Worm (Caenorhabditis elegans) whole organism, L4 larva: ENCODE results near the gene ZK829.1.

Source experiments
- F10B5.3 ChIP-seq: sonication (generic microtip); optimal IDR thresholded peaks from 2 replicates; lab custom pipeline; 2016; ENCODE audit warnings: mild to moderate bottlenecking, missing genetic modification characterization, missing compliant biosample characterization
- F26F4.8 ChIP-seq: fragments of 200-800 bp; sonication (Bioruptor generic); conservative IDR thresholded peaks from 2 replicates; pipeline ENCODE4 v1.3.6; 2022; ENCODE audit warnings: missing genetic modification characterization, missing compliant biosample characterization
- F37D6.2 ChIP-seq: sonication (generic microtip); optimal IDR thresholded peaks from 2 replicates; lab custom pipeline; 2016; ENCODE audit warnings: mild to moderate bottlenecking, missing genetic modification characterization, missing compliant biosample characterization
- Y48G9A.11 ChIP-seq: fragments of 200-800 bp; sonication (Bioruptor generic); IDR thresholded peaks from 2 replicates; pipeline ENCODE4 v1.3.6; 2022; ENCODE audit warnings: missing genetic modification reagents, missing genetic modification characterization, missing compliant biosample characterization
- Y5F2A.4 ChIP-seq: fragments of 200-800 bp; sonication (Bioruptor generic); optimal IDR thresholded peaks from 2 replicates; lab custom pipeline; 2018; ENCODE audit warnings: mild to moderate bottlenecking, missing genetic modification characterization, missing compliant biosample characterization
- aha-1 ChIP-seq: fragments of 150-350 bp; peaks from one replicate; lab custom pipeline; 2014; ENCODE audit warnings: missing biosample characterization, missing genetic modification characterization
- ceh-44 ChIP-seq: fragments of 200-800 bp; sonication (Bioruptor generic); IDR thresholded peaks from 2 replicates; pipeline ENCODE4 v1.3.6; 2022; ENCODE audit warnings: missing genetic modification reagents, missing genetic modification characterization, missing compliant biosample characterization
- ceh-82 ChIP-seq: sonication (generic microtip); optimal IDR thresholded peaks from 2 replicates; lab custom pipeline; 2017; ENCODE audit warnings: missing biosample characterization, missing genetic modification characterization
- cey-2 ChIP-seq: sonication (generic microtip); optimal IDR thresholded peaks from 3 replicates; lab custom pipeline; 2017; ENCODE audit warnings: missing genetic modification characterization, mild to moderate bottlenecking, missing compliant biosample characterization, antibody characterized with exemption, borderline replicate concordance; ENCODE audit not compliant: insufficient read depth
- daf-19 ChIP-seq: fragments of 200-800 bp; sonication (Bioruptor generic); conservative IDR thresholded peaks from 2 replicates; pipeline ENCODE4 v1.3.6; 2022; ENCODE audit warnings: missing genetic modification characterization, missing compliant biosample characterization
- daf-8 ChIP-seq: fragments of 200-800 bp; sonication (Bioruptor generic); IDR thresholded peaks from 2 replicates; pipeline ENCODE4 v1.3.6; 2022; ENCODE audit warnings: missing genetic modification characterization, missing compliant biosample characterization
- fos-1 ChIP-seq: fragments of 150-350 bp; optimal IDR thresholded peaks from 2 replicates; lab custom pipeline; 2014; ENCODE audit warnings: missing biosample characterization, missing genetic modification characterization
- gei-8 ChIP-seq: fragments of 200-800 bp; sonication (Bioruptor generic); optimal IDR thresholded peaks from 2 replicates; lab custom pipeline; 2018; ENCODE audit warnings: mild to moderate bottlenecking, missing genetic modification characterization, missing compliant biosample characterization
- hlh-11 ChIP-seq: fragments of 200-800 bp; sonication (Bioruptor generic); optimal IDR thresholded peaks from 2 replicates; lab custom pipeline; 2018; ENCODE audit warnings: mild to moderate bottlenecking, missing genetic modification characterization, missing compliant biosample characterization
- hlh-30 ChIP-seq: sonication (generic microtip); optimal IDR thresholded peaks from 2 replicates; lab custom pipeline; 2017; ENCODE audit warnings: antibody characterized with exemption, mild to moderate bottlenecking, missing genetic modification characterization, missing compliant biosample characterization; ENCODE audit not compliant: insufficient read depth
- lin-1 ChIP-seq: fragments of 200-800 bp; sonication (Bioruptor generic); IDR thresholded peaks from 2 replicates; pipeline ENCODE4 v1.3.6; 2022; ENCODE audit warnings: missing genetic modification reagents, missing genetic modification characterization, missing compliant biosample characterization
- lsy-2 ChIP-seq, 2 experiments: fragments of 150-350 bp in 1 of 2; sonication (generic microtip) in 1 of 2; optimal IDR thresholded peaks; 2 replicates each; lab custom pipeline; 2014 to 2017; ENCODE audit warnings: missing biosample characterization in 2 of 2, missing genetic modification characterization in 2 of 2
- mdl-1 ChIP-seq, 2 experiments: fragments of 150-350 bp in 1 of 2; sonication (generic microtip) in 1 of 2; optimal IDR thresholded peaks; 2 replicates each; lab custom pipeline; 2014 to 2017; ENCODE audit warnings: missing biosample characterization in 2 of 2, missing genetic modification characterization in 2 of 2
- mes-2 ChIP-seq: sonication (generic microtip); optimal IDR thresholded peaks from 2 replicates; lab custom pipeline; 2016; ENCODE audit warnings: missing genotype, mild to moderate bottlenecking, missing genetic modification characterization, missing compliant biosample characterization; ENCODE audit not compliant: poor library complexity, severe bottlenecking
- nhr-11 ChIP-seq: fragments of 150-350 bp; optimal IDR thresholded peaks from 2 replicates; lab custom pipeline; 2014; ENCODE audit warnings: missing biosample characterization, missing genetic modification characterization
- nhr-111 ChIP-seq: fragments of 200-800 bp; sonication (Bioruptor generic); optimal IDR thresholded peaks from 2 replicates; lab custom pipeline; 2018; ENCODE audit warnings: mild to moderate bottlenecking, missing genetic modification characterization, missing compliant biosample characterization
- nhr-25 ChIP-seq: sonication (generic microtip); optimal IDR thresholded peaks from 2 replicates; lab custom pipeline; 2017; ENCODE audit warnings: missing genetic modification characterization, mild to moderate bottlenecking, missing compliant biosample characterization, antibody characterized with exemption, moderate library complexity, borderline replicate concordance; ENCODE audit not compliant: insufficient read depth
- nhr-42 ChIP-seq: fragments of 200-800 bp; sonication (Bioruptor generic); IDR thresholded peaks from 2 replicates; pipeline ENCODE4 v1.3.6; 2022; ENCODE audit warnings: missing genetic modification characterization, missing compliant biosample characterization
- nhr-48 ChIP-seq: sonication (generic microtip); optimal IDR thresholded peaks from 2 replicates; lab custom pipeline; 2016; ENCODE audit warnings: mild to moderate bottlenecking, missing genetic modification characterization, missing compliant biosample characterization
- nhr-6 ChIP-seq: fragments of 150-350 bp; optimal IDR thresholded peaks from 2 replicates; lab custom pipeline; 2014; ENCODE audit warnings: missing biosample characterization, missing genetic modification characterization
- nhr-77 ChIP-seq: fragments of 150-350 bp; optimal IDR thresholded peaks from 2 replicates; lab custom pipeline; 2014; ENCODE audit warnings: missing biosample characterization, missing genetic modification characterization
- pha-4 ChIP-seq, 2 experiments: fragments of 150-350 bp in 1 of 2; fragments of 200-800 bp in 1 of 2; sonication (Bioruptor generic) in 1 of 2; IDR thresholded peaks in 1 of 2; optimal IDR thresholded peaks in 1 of 2; 2 replicates each; pipeline versions ENCODE4 v1.3.6 to Lab custom; 2014 to 2022; ENCODE audit warnings: missing genetic modification characterization in 2 of 2, missing genetic modification reagents in 2 of 2, missing biosample characterization in 1 of 2, missing compliant biosample characterization in 1 of 2
- php-3 ChIP-seq: fragments of 200-800 bp; sonication (Bioruptor generic); IDR thresholded peaks from 2 replicates; pipeline ENCODE4 v1.3.6; 2022; ENCODE audit warnings: missing genetic modification reagents, missing genetic modification characterization, missing compliant biosample characterization
- rbr-2 ChIP-seq: sonication (generic microtip); optimal IDR thresholded peaks from 2 replicates; lab custom pipeline; 2016; ENCODE audit warnings: missing genotype, missing genetic modification characterization, missing compliant biosample characterization
- saeg-2 ChIP-seq: fragments of 200-800 bp; sonication (Bioruptor generic); IDR thresholded peaks from 2 replicates; pipeline ENCODE4 v1.3.6; 2022; ENCODE audit warnings: missing genetic modification reagents, missing genetic modification characterization, missing compliant biosample characterization
- skn-1 ChIP-seq: fragments of 150-350 bp; optimal IDR thresholded peaks from 2 replicates; lab custom pipeline; 2014; ENCODE audit warnings: missing biosample characterization, missing genetic modification characterization
- spr-1 ChIP-seq: sonication (generic microtip); optimal IDR thresholded peaks from 2 replicates; lab custom pipeline; 2016; ENCODE audit warnings: mild to moderate bottlenecking, missing genetic modification characterization, missing compliant biosample characterization
- spr-3 ChIP-seq: fragments of 200-800 bp; sonication (Bioruptor generic); optimal IDR thresholded peaks from 2 replicates; lab custom pipeline; 2018; ENCODE audit warnings: mild to moderate bottlenecking, missing genetic modification characterization, missing compliant biosample characterization
- unc-62 ChIP-seq, 3 experiments: fragments of 150-350 bp in 1 of 3; sonication (generic microtip); optimal IDR thresholded peaks in 2 of 3; peaks in 1 of 3; 1 replicate in 1 of 3; 2 replicates in 2 of 3; lab custom pipeline; 2014 to 2017; ENCODE audit warnings: missing biosample characterization in 3 of 3, missing genetic modification characterization in 3 of 3, missing genetic modification reagents in 3 of 3, missing genotype in 1 of 3
- zag-1 ChIP-seq: fragments of 150-350 bp; optimal IDR thresholded peaks from 2 replicates; lab custom pipeline; 2014; ENCODE audit warnings: missing biosample characterization, missing genetic modification characterization
- zfp-2 ChIP-seq: sonication (generic microtip); optimal IDR thresholded peaks from 2 replicates; lab custom pipeline; 2016; ENCODE audit warnings: mild to moderate bottlenecking, missing genetic modification characterization, missing compliant biosample characterization
- zip-11 ChIP-seq: fragments of 200-800 bp; sonication (Bioruptor generic); IDR thresholded peaks from 2 replicates; pipeline ENCODE4 v1.3.6; 2022; ENCODE audit warnings: missing genetic modification characterization, missing compliant biosample characterization
- zip-2 ChIP-seq: fragments of 150-350 bp; optimal IDR thresholded peaks from 2 replicates; lab custom pipeline; 2014; ENCODE audit warnings: missing biosample characterization, missing genetic modification characterization
- ztf-11 ChIP-seq: fragments of 150-350 bp; optimal IDR thresholded peaks from 2 replicates; lab custom pipeline; 2014; ENCODE audit warnings: missing biosample characterization, missing genetic modification characterization

The ZK829.1 gene

ce11 chrIV:11942313-11942712 is at the start of gene ZK829.1:
ZK829.1 (minus strand) TSS chrIV:11942413.
- TF ChIP-seq F37D6.2 (tag; lab: Kevin White, UChicago) = no peak
- TF ChIP-seq fos-1 (tag; lab: Kevin White, UChicago) = no peak
- TF ChIP-seq nhr-111 = no peak
- TF ChIP-seq F10B5.3 (tag; lab: Kevin White, UChicago) = no peak
- TF ChIP-seq nhr-48 (tag; lab: Kevin White, UChicago) = no peak
- no peak for TF ChIP-seq ztf-11
- TF ChIP-seq zip-2 (tag; lab: Kevin White, UChicago) = no peak
- TF ChIP-seq saeg-2 = no peak
- TF ChIP-seq zfp-2 (tag; lab: Kevin White, UChicago) = no peak
- TF ChIP-seq skn-1 = no peak
- no peak for TF ChIP-seq zag-1
- TF ChIP-seq spr-1 (tag; lab: Kevin White, UChicago) = no peak
- TF ChIP-seq Y48G9A.11 (GFP tag; lab: Robert Waterston, UW) = no peak
- TF ChIP-seq hlh-30 (tag; lab: Kevin White, UChicago) = no peak
- no peak for TF ChIP-seq ceh-44 (GFP tag; lab: Robert Waterston, UW)
- TF ChIP-seq hlh-11 (tag; lab: Kevin White, UChicago) = no peak
- no peak for TF ChIP-seq aha-1 (tag; lab: Kevin White, UChicago)

ce11 chrIV:11986407-11986806 is 44.2 kb upstream of the ZK829.1 start:
- TF ChIP-seq pha-4 (GFP tag; IDR thresholded peaks at IDR 0.05; lab: Robert Waterston, UW) = no peak
- TF ChIP-seq pha-4 (tag; optimal IDR thresholded peaks at IDR 0.05; lab: Kevin White, UChicago) = no peak
- no peak for TF ChIP-seq gei-8 (GFP tag; lab: Kevin White, UChicago)
- no peak for TF ChIP-seq mes-2
- TF ChIP-seq aha-1 (tag; lab: Kevin White, UChicago) = peak; percentile 68
- TF ChIP-seq spr-3 (GFP tag; lab: Kevin White, UChicago) = no peak
- 0 out of 2 replicates have a peak, but pooled peaks have one; percentile 14 for TF ChIP-seq php-3 (GFP tag; lab: Robert Waterston, UW)
- TF ChIP-seq unc-62 (GFP tag; optimal IDR thresholded peaks at IDR 0.05 in 1 of 2; lab: Kevin White, UChicago) = peak in 1 of 2 experiments; percentile 84
- no peak for TF ChIP-seq unc-62 (tag; optimal IDR thresholded peaks at IDR 0.05; lab: Kevin White, UChicago)
- TF ChIP-seq ceh-82 (tag; lab: Kevin White, UChicago) = no peak
- no peak for TF ChIP-seq cey-2 (tag; lab: Kevin White, UChicago)
- no peak for TF ChIP-seq hlh-30 (tag; lab: Kevin White, UChicago)
- TF ChIP-seq mdl-1 (tag; optimal IDR thresholded peaks at IDR 0.05; lab: Kevin White, UChicago) = no peak

ce11 chrIV:11970171-11970570 is 28.0 kb upstream of the ZK829.1 start, which contains the start of gene ZK829.9:
ZK829.9 (plus strand) TSS chrIV:11970534.
- TF ChIP-seq Y48G9A.11 (GFP tag; lab: Robert Waterston, UW) = no peak
- TF ChIP-seq zip-2 (tag; lab: Kevin White, UChicago) = no peak
- TF ChIP-seq zfp-2 (tag; lab: Kevin White, UChicago) = no peak

ce11 chrIV:11965327-11965726 is 23.1 kb upstream of the ZK829.1 start, which contains the start of gene srj-1:
srj-1 (minus strand) TSS chrIV:11965427.
- TF ChIP-seq unc-62 (GFP tag; optimal IDR thresholded peaks at IDR 0.05 in 1 of 2; lab: Kevin White, UChicago) = peak in 1 of 2 experiments; percentile 33
- TF ChIP-seq unc-62 (tag; optimal IDR thresholded peaks at IDR 0.05; lab: Kevin White, UChicago) = no peak
- no peak for TF ChIP-seq Y48G9A.11 (GFP tag; lab: Robert Waterston, UW)
- TF ChIP-seq nhr-11 (tag; lab: Kevin White, UChicago) = peak; percentile 55

ce11 chrIV:11961485-11962255 is 19.5 kb upstream of the ZK829.1 start, which contains the start of gene ZK829.7:
ZK829.7 (minus strand) TSS chrIV:11961535.
- TF ChIP-seq rbr-2 (tag; lab: Kevin White, UChicago) (peak; percentile 71), nhr-6 (tag; lab: Kevin White, UChicago) (peak; percentile 4), nhr-11 (tag; lab: Kevin White, UChicago) (no peak), nhr-25 (no peak), mdl-1 (tag; optimal IDR thresholded peaks at IDR 0.05; lab: Kevin White, UChicago) (peak in 1 of 2 experiments; percentile 10), F26F4.8 (GFP tag; lab: Robert Waterston, UW) (no peak), zip-11 (no peak), nhr-77 (tag; lab: Kevin White, UChicago) (peak; percentile 13), zag-1 (no peak), spr-1 (tag; lab: Kevin White, UChicago) (peak; percentile 7), daf-8 (GFP tag; lab: Robert Waterston, UW) (no peak), lsy-2 (tag; optimal IDR thresholded peaks at IDR 0.05; lab: Kevin White, UChicago) (peak in 1 of 2 experiments; percentile 86), lin-1 (no peak), nhr-42 (no peak), daf-19 (no peak), saeg-2 (no peak), Y5F2A.4 (GFP tag; lab: Kevin White, UChicago) (no peak)
